Fruit fly (Drosophila melanogaster) whole organism, wandering third instar larva: ENCODE measurements around the gene CG5282.

Experiments used
- Abd-B ChIP-seq: fragments of >200 bp; optimal IDR thresholded peaks from 2 replicates; lab custom pipeline; 2017; ENCODE audit warnings: missing biosample characterization, missing genetic modification characterization
- GATAd ChIP-seq: sonication (Bioruptor generic); optimal IDR thresholded peaks from 2 replicates; lab custom pipeline; 2016; ENCODE audit warnings: missing biosample characterization, missing genetic modification characterization
- HLH106 ChIP-seq: fragments of 200-800 bp; optimal IDR thresholded peaks from 3 replicates; lab custom pipeline; 2019; ENCODE audit warnings: missing biosample characterization, mild to moderate bottlenecking, missing genetic modification characterization, moderate library complexity
- Hnf4 ChIP-seq: fragments of 200-800 bp; sonication (Bioruptor generic); optimal IDR thresholded peaks from 2 replicates; lab custom pipeline; 2016; ENCODE audit warnings: missing biosample characterization, mild to moderate bottlenecking, missing genetic modification characterization
- Hr78 ChIP-seq: fragments of >200 bp; optimal IDR thresholded peaks from 2 replicates; lab custom pipeline; 2017; ENCODE audit warnings: missing biosample characterization, missing genetic modification characterization
- Jra ChIP-seq: sonication (Bioruptor generic); optimal IDR thresholded peaks from 2 replicates; lab custom pipeline; 2016; ENCODE audit warnings: missing biosample characterization, missing genetic modification characterization
- Myc ChIP-seq: fragments of >200 bp; optimal IDR thresholded peaks from 2 replicates; lab custom pipeline; 2017
- dmrt93B ChIP-seq: fragments of 200-800 bp; sonication (Bioruptor generic); optimal IDR thresholded peaks from 2 replicates; lab custom pipeline; 2018; ENCODE audit warnings: missing biosample characterization, mild to moderate bottlenecking, missing genetic modification characterization
- dsf ChIP-seq: sonication (Bioruptor generic); optimal IDR thresholded peaks from 2 replicates; lab custom pipeline; 2016; ENCODE audit warnings: missing biosample characterization, missing genetic modification characterization, borderline replicate concordance
- fru ChIP-seq: fragments of 200-800 bp; sonication (Bioruptor generic); optimal IDR thresholded peaks from 3 replicates; lab custom pipeline; 2016; ENCODE audit warnings: missing biosample characterization, mild to moderate bottlenecking, missing genetic modification characterization
- h ChIP-seq: fragments of 200-800 bp; sonication (Bioruptor generic); optimal IDR thresholded peaks from 3 replicates; lab custom pipeline; 2016; ENCODE audit warnings: missing biosample characterization, mild to moderate bottlenecking, missing genetic modification characterization
- pan ChIP-seq: fragments of >200 bp; optimal IDR thresholded peaks from 2 replicates; lab custom pipeline; 2017
- sv ChIP-seq: fragments of 200-800 bp; sonication (Bioruptor generic); optimal IDR thresholded peaks from 3 replicates; lab custom pipeline; 2016; ENCODE audit warnings: missing biosample characterization, missing genetic modification characterization
- usp ChIP-seq: fragments of >200 bp; optimal IDR thresholded peaks from 2 replicates; lab custom pipeline; 2017; ENCODE audit warnings: missing biosample characterization, missing genetic modification characterization

dm6 chr3L:20405337-20405887 lies 20.5 kb downstream of the CG5282 start:
- no peak for TF ChIP-seq Hnf4 (GFP tag; lab: Kevin White, UChicago)
- TF ChIP-seq usp (GFP tag; lab: Kevin White, UChicago) = no peak
- TF ChIP-seq HLH106 (tag; lab: Kevin White, UChicago) = no peak
- no peak for TF ChIP-seq dsf
- TF ChIP-seq Hr78 (GFP tag; lab: Kevin White, UChicago) = no peak
- no peak for TF ChIP-seq fru
- TF ChIP-seq dmrt93B (GFP tag; lab: Kevin White, UChicago) = no peak
- no peak for TF ChIP-seq Myc (lab: Kevin White, UChicago)
- TF ChIP-seq pan (lab: Kevin White, UChicago) = no peak
- TF ChIP-seq GATAd (GFP tag; lab: Kevin White, UChicago) = no peak
- no peak for TF ChIP-seq Abd-B (GFP tag; lab: Kevin White, UChicago)
- TF ChIP-seq h (GFP tag; lab: Kevin White, UChicago) = no peak
- TF ChIP-seq Jra (GFP tag; lab: Kevin White, UChicago) = no peak
- no peak for TF ChIP-seq sv (GFP tag; lab: Kevin White, UChicago)
